Worm (Caenorhabditis elegans): ENCODE data around the gene mrps-11.

- TF ChIP-seq ama-1 (optimal IDR thresholded peaks at IDR 0.05) (no peak), ama-1 (GFP tag; optimal IDR thresholded peaks at IDR 0.05) (no peak), F10E7.11 (tag; optimal IDR thresholded peaks at IDR 0.05) (no peak), K11D2.4 (GFP tag; IDR thresholded peaks at IDR 0.05) (no peak), nhr-27 (tag; optimal IDR thresholded peaks at IDR 0.05) (no peak), ekl-4 (GFP tag; IDR thresholded peaks at IDR 0.05) (no peak), sptf-2 (GFP tag; optimal IDR thresholded peaks at IDR 0.05) (no peak), repo-1 (tag; optimal IDR thresholded peaks at IDR 0.05) (no peak), ceh-40 (GFP tag; IDR thresholded peaks at IDR 0.05) (no peak), hmg-20 (GFP tag; IDR thresholded peaks at IDR 0.05) (no peak), unc-62 (GFP tag; optimal IDR thresholded peaks at IDR 0.05) (no peak)
Measured at ce11 chrV:12534941-12535340, 40.5 kb upstream of the mrps-11 start.
